Worm (Caenorhabditis elegans): ENCODE data around the gene sfxn-1.5.
A peak's percentile ranks its signal among the peaks of the same experiment; 100 is the strongest.

sfxn-1.5 gene

DNA sequence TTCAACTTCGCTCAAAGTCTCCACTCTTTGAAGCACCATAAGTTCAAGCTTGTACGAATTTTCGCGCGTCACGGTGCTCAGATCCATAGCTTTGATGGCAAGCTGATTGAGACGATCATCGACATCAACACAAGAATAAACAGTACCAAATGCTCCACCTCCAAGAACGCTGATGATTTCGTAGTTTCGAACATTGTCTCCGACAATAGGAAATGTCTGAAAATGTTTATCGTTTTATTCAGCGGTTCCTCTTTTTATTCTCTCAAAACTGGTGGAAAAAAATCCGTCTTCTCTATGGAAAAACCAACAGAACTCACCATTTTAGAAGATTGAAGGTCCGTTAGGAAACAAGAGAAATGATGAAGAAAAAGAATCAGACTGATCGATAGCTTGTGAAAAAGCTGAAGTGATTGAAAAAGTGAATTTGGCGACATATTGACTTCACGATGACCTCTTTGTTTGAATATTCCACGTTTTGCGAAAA is 26.4 kb upstream of the sfxn-1.5 start, which contains the start of gene C44C10.7:
Gene C44C10.7 (minus strand): TSS at position 434 of the 484 bp plus-strand sequence.
- TF ChIP-seq nhr-11 (tag; optimal IDR thresholded peaks at IDR 0.05) (no peak), fkh-10 (GFP tag; optimal IDR thresholded peaks at IDR 0.05) (no peak)

DNA sequence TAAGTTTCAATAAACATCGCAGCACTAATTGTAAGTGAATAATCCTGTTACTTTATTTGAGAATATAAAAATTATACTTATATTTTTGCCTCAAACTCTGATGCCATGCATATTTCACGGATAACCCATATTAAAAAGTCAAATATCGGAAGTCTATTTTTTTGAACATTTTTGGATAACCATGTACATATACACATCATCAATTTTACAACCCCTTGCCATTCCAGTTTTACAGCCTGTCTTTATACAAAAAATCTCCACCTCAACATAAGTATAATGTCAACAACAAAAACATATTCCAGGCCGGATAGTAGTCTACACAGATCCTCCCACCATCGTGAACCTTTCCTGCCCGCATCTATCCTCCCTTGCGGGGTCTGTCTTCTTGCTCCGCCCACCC is 22.8 kb upstream of the sfxn-1.5 start, which contains the start of gene hnd-1:
Gene hnd-1 (plus strand): TSS at position 301 of the 400 bp plus-strand sequence.
- TF ChIP-seq ceh-28 (tag; optimal IDR thresholded peaks at IDR 0.05), result no peak
- TF ChIP-seq pqm-1 (tag; optimal IDR thresholded peaks at IDR 0.05), result no peak
- TF ChIP-seq eor-1 (tag; optimal IDR thresholded peaks at IDR 0.05), result no peak
- TF ChIP-seq ztf-4 (tag; optimal IDR thresholded peaks at IDR 0.05), result no peak
- TF ChIP-seq fos-1 (tag; optimal IDR thresholded peaks at IDR 0.05), result no peak
- no peak for TF ChIP-seq ZK546.5 (tag; optimal IDR thresholded peaks at IDR 0.05)
- no peak for TF ChIP-seq ztf-11 (tag; optimal IDR thresholded peaks at IDR 0.05)
- no peak for TF ChIP-seq nhr-25 (tag; optimal IDR thresholded peaks at IDR 0.05)

DNA sequence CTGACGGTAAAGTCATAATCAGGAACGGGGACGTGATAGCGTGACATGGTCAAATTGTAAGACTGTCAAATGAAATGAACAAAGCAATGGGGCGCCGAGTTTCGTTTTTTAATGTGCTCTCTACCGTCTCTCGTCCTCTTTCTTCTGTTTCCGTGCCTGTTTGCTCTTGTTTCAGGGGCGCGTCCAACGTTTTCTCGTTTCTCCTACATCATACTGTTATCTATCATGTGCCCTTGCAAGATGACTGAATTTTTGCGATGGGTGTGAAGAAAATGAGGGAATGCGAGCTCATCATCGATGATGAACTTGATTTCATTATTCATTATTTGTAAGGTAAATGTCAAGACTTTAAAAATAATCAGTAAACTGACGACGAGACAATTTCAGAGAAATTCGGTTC is 19.4 kb upstream of the sfxn-1.5 start, which contains the start of gene T04F8.7:
Gene T04F8.7 (minus strand): TSS at position 130 of the 400 bp plus-strand sequence.
- TF ChIP-seq elt-2 (tag; optimal IDR thresholded peaks at IDR 0.05) (peak; percentile 91), elt-1 (tag; optimal IDR thresholded peaks at IDR 0.05) (no peak), pqm-1 (tag; optimal IDR thresholded peaks at IDR 0.05) (peak; percentile 79), jun-1 (tag; optimal IDR thresholded peaks at IDR 0.05) (peak; percentile 15)

DNA sequence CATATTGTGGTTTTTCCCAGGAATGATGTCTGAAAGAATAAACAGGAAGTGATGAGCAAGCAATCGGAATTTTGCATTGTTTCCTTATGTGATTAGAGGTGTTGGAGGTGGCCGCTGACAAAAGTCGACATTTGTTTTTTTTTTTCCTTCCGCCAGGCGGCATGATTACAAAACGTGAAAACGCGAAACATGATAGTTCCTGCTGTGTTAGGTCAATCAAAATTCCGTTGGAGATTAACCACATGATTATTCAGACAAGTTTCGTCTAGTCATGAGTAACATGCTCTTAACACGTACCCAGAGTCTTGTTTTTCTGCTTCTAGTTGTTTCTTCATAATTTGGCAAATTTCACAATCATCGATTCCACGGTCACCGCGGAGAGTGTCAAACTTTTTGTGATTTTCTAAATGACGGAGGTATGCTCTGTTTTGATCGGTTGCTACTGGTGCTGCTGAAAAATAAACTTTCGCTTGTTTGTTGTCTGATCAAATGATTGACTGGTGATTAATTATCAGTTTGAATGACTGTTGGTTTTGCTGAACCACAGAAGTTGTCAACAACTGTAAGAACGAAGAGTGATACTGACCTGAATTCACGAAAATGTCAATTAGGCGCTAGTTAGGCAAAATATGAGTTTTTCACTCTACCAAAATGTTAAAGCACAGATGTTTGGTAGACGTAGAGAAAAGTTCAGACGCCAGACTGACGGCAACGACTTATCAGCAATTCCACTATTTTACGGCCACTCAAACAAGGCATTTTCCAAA is 17.9 kb upstream of the sfxn-1.5 start:
- TF ChIP-seq mdl-1 (tag; optimal IDR thresholded peaks at IDR 0.05), result no peak
- TF ChIP-seq pha-4 (tag; optimal IDR thresholded peaks at IDR 0.05), result peak; percentile 33
- no peak for TF ChIP-seq jun-1 (tag; optimal IDR thresholded peaks at IDR 0.05)
- no peak for TF ChIP-seq nhr-43 (tag; optimal IDR thresholded peaks at IDR 0.05; ENCODE audit: poor library complexity, severe bottlenecking)
- no peak for TF ChIP-seq nhr-67 (tag; optimal IDR thresholded peaks at IDR 0.05)
- TF ChIP-seq ceh-82 (tag; optimal IDR thresholded peaks at IDR 0.05), result no peak
- TF ChIP-seq elt-2 (tag; optimal IDR thresholded peaks at IDR 0.05), result peak; percentile 65
- TF ChIP-seq daf-12 (tag; optimal IDR thresholded peaks at IDR 0.05), result no peak

DNA sequence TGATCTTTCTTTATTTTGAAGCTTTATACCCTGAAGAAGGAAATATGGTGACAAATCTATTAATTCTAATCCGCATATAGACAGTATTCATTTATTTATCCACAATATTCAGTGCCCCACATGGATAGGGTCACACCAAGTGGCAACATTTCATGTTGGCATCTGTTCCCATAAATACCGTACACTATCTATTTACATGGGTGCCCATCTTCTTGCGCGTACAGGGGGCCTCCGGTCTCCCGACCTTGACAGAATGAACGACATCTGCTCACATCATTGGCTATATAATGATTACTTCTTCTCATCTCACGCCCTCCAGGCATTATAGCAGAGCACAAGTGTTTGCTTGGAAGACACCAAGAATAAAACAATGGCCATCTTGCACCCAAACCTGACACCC is 14.1 kb upstream of the sfxn-1.5 start:
- TF ChIP-seq ceh-16 (tag; optimal IDR thresholded peaks at IDR 0.05), result no peak
- no peak for TF ChIP-seq aly-2 (tag; optimal IDR thresholded peaks at IDR 0.05)
- no peak for TF ChIP-seq egl-27 (tag; optimal IDR thresholded peaks at IDR 0.05)
- no peak for TF ChIP-seq nhr-67 (tag; optimal IDR thresholded peaks at IDR 0.05)

DNA sequence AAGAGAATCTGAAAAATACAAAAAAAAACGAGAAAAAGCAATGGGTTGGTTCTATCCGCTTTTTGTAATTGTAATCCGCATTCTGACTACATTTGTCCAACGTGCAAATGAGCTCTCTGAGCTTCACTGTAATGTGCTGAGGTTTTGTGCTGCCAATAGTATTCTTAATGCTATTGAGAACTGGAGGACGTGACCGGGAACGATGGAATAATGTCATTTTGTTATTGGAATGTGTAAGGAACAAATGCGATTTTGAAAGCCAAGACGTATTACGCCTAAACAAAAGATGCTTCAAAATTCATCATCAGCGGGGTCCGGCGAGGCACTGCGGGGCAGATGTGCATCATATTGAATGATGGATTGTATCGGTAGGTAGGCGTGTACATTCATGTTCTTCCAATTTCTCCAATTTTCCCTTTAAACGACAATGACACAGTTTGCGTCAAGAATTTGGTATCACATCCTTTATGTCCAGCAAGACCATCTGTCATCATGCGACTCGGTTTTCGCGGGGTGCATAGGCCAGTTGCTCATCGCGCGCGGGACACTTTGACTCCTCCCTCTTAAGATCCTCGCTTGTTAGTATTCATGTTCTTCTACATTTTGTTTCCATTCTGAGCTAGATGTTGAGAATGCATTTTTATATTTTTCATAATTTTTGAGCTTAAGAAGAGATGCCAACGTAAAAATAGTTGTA is 11.8 kb upstream of the sfxn-1.5 start:
- TF ChIP-seq R02D3.7 (tag; optimal IDR thresholded peaks at IDR 0.05) (no peak), unc-62 (GFP tag; optimal IDR thresholded peaks at IDR 0.05) (no peak), tbx-2 (tag; optimal IDR thresholded peaks at IDR 0.05) (no peak), hmg-11 (tag; optimal IDR thresholded peaks at IDR 0.05) (no peak), jun-1 (tag; optimal IDR thresholded peaks at IDR 0.05) (no peak), lsy-12 (tag; optimal IDR thresholded peaks at IDR 0.05) (no peak), nhr-43 (tag; optimal IDR thresholded peaks at IDR 0.05; ENCODE audit: poor library complexity, severe bottlenecking) (no peak), ZK546.5 (tag; optimal IDR thresholded peaks at IDR 0.05) (no peak), nhr-28 (tag; optimal IDR thresholded peaks at IDR 0.05) (no peak), elt-2 (tag; optimal IDR thresholded peaks at IDR 0.05) (no peak), ztf-11 (tag; optimal IDR thresholded peaks at IDR 0.05) (no peak), sea-2 (GFP tag; optimal IDR thresholded peaks at IDR 0.05) (no peak), mdl-1 (tag; optimal IDR thresholded peaks at IDR 0.05) (no peak), pha-4 (tag; optimal IDR thresholded peaks at IDR 0.05) (no peak), nhr-11 (tag; optimal IDR thresholded peaks at IDR 0.05) (no peak), aly-2 (tag; optimal IDR thresholded peaks at IDR 0.05) (no peak), elt-1 (tag; optimal IDR thresholded peaks at IDR 0.05) (no peak), nhr-76 (tag; optimal IDR thresholded peaks at IDR 0.05) (no peak), ceh-28 (tag; optimal IDR thresholded peaks at IDR 0.05) (no peak)

Data from whole organism, L3 larva.